Worm (Caenorhabditis elegans) whole organism, L2 larva: ENCODE data around the gene R102.4.

Experiments used
- C34F6.9 ChIP-seq: fragments of 150-350 bp; optimal IDR thresholded peaks from 2 replicates; lab custom pipeline; 2014; ENCODE audit warnings: missing biosample characterization, missing genetic modification characterization
- F13H6.1 ChIP-seq: sonication (generic microtip); optimal IDR thresholded peaks from 2 replicates; lab custom pipeline; 2016; ENCODE audit warnings: missing genetic modification characterization, missing compliant biosample characterization
- R02D3.7 ChIP-seq: fragments of 150-350 bp; optimal IDR thresholded peaks from 2 replicates; lab custom pipeline; 2014; ENCODE audit warnings: missing biosample characterization, missing genetic modification characterization
- Y55F3AM.14 ChIP-seq: fragments of 200-800 bp; sonication (Bioruptor generic); optimal IDR thresholded peaks from 2 replicates; lab custom pipeline; 2018; ENCODE audit warnings: mild to moderate bottlenecking, missing genetic modification characterization, missing compliant biosample characterization
- ZK546.5 ChIP-seq: sonication (generic microtip); optimal IDR thresholded peaks from 2 replicates; lab custom pipeline; 2017; ENCODE audit warnings: missing biosample characterization, missing genetic modification characterization
- alr-1 ChIP-seq: fragments of 150-350 bp; optimal IDR thresholded peaks from 2 replicates; lab custom pipeline; 2014; ENCODE audit warnings: missing biosample characterization, missing genetic modification characterization
- aly-2 ChIP-seq: fragments of 150-350 bp; optimal IDR thresholded peaks from 2 replicates; lab custom pipeline; 2014; ENCODE audit warnings: missing biosample characterization, missing genetic modification characterization
- ceh-16 ChIP-seq: fragments of 150-350 bp; optimal IDR thresholded peaks from 2 replicates; lab custom pipeline; 2014; ENCODE audit warnings: missing biosample characterization, missing genetic modification characterization
- ceh-82 ChIP-seq: fragments of 150-350 bp; optimal IDR thresholded peaks from 2 replicates; lab custom pipeline; 2014; ENCODE audit warnings: missing biosample characterization, missing genetic modification characterization
- crh-2 ChIP-seq: sonication (generic microtip); optimal IDR thresholded peaks from 2 replicates; lab custom pipeline; 2017; ENCODE audit warnings: missing biosample characterization, missing genetic modification characterization
- dmd-4 ChIP-seq: sonication (generic microtip); optimal IDR thresholded peaks from 2 replicates; lab custom pipeline; 2017; ENCODE audit warnings: missing biosample characterization, missing genetic modification characterization
- egl-27 ChIP-seq: sonication (generic microtip); optimal IDR thresholded peaks from 3 replicates; lab custom pipeline; 2017; ENCODE audit warnings: missing biosample characterization, missing genetic modification reagents, missing genetic modification characterization
- elt-3 ChIP-seq: sonication (generic microtip); optimal IDR thresholded peaks from 2 replicates; lab custom pipeline; 2017; ENCODE audit warnings: missing biosample characterization, missing genetic modification characterization
- fos-1 ChIP-seq: fragments of 150-350 bp; optimal IDR thresholded peaks from 2 replicates; lab custom pipeline; 2014; ENCODE audit warnings: missing biosample characterization, missing genetic modification characterization
- gmeb-1 ChIP-seq: fragments of 150-350 bp; optimal IDR thresholded peaks from 2 replicates; lab custom pipeline; 2014; ENCODE audit warnings: missing biosample characterization, missing genetic modification characterization
- lin-11 ChIP-seq: fragments of 150-350 bp; sonication (generic microtip); optimal IDR thresholded peaks from 2 replicates; lab custom pipeline; 2014; ENCODE audit warnings: missing biosample characterization, missing genetic modification characterization, inconsistent platforms, mixed read lengths
- lin-39 ChIP-seq: fragments of 150-350 bp; optimal IDR thresholded peaks from 2 replicates; lab custom pipeline; 2014; ENCODE audit warnings: missing biosample characterization, missing genetic modification reagents, missing genetic modification characterization
- lsy-2 ChIP-seq, 2 experiments: fragments of 150-350 bp in 1 of 2; sonication (generic microtip) in 1 of 2; optimal IDR thresholded peaks; 2 replicates each; lab custom pipeline; 2014 to 2017; ENCODE audit warnings: missing biosample characterization in 2 of 2, missing genetic modification characterization in 2 of 2
- mbf-1 ChIP-seq: sonication (generic microtip); optimal IDR thresholded peaks from 2 replicates; lab custom pipeline; 2017; ENCODE audit warnings: missing biosample characterization, missing genetic modification characterization
- mdl-1 ChIP-seq, 2 experiments: fragments of 150-350 bp in 1 of 2; sonication (generic microtip) in 1 of 2; optimal IDR thresholded peaks; 2 replicates each; lab custom pipeline; 2017; ENCODE audit warnings: missing biosample characterization in 2 of 2, missing genetic modification characterization in 2 of 2
- nhr-10 ChIP-seq: sonication (generic microtip); optimal IDR thresholded peaks from 2 replicates; lab custom pipeline; 2017; ENCODE audit warnings: missing biosample characterization, missing genetic modification characterization
- nhr-11 ChIP-seq: fragments of 150-350 bp; optimal IDR thresholded peaks from 2 replicates; lab custom pipeline; 2014; ENCODE audit warnings: missing biosample characterization, missing genetic modification characterization
- nhr-129 ChIP-seq: fragments of 150-350 bp; optimal IDR thresholded peaks from 2 replicates; lab custom pipeline; 2014; ENCODE audit warnings: missing biosample characterization, missing genetic modification characterization
- nhr-21 ChIP-seq: fragments of 150-350 bp; optimal IDR thresholded peaks from 2 replicates; lab custom pipeline; 2014; ENCODE audit warnings: missing biosample characterization, missing genetic modification characterization
- nhr-23 ChIP-seq: fragments of 150-350 bp; optimal IDR thresholded peaks from 2 replicates; lab custom pipeline; 2014; ENCODE audit warnings: missing biosample characterization, missing genetic modification reagents, missing genetic modification characterization
- nhr-237 ChIP-seq: fragments of 150-350 bp; optimal IDR thresholded peaks from 2 replicates; lab custom pipeline; 2014; ENCODE audit warnings: missing biosample characterization, missing genetic modification characterization
- nhr-25 ChIP-seq: fragments of 150-350 bp; sonication (generic microtip); optimal IDR thresholded peaks from 3 replicates; lab custom pipeline; 2014; ENCODE audit warnings: missing biosample characterization, missing genetic modification characterization
- nhr-6 ChIP-seq: fragments of 150-350 bp; optimal IDR thresholded peaks from 2 replicates; lab custom pipeline; 2014; ENCODE audit warnings: missing biosample characterization, missing genetic modification characterization
- nhr-77 ChIP-seq: fragments of 150-350 bp; optimal IDR thresholded peaks from 2 replicates; lab custom pipeline; 2014; ENCODE audit warnings: missing biosample characterization, missing genetic modification characterization
- sem-4 ChIP-seq: fragments of 150-350 bp; optimal IDR thresholded peaks from 2 replicates; lab custom pipeline; 2014; ENCODE audit warnings: missing biosample characterization, missing genetic modification reagents, missing genetic modification characterization
- sma-3 ChIP-seq: sonication (generic microtip); optimal IDR thresholded peaks from 2 replicates; lab custom pipeline; 2016; ENCODE audit warnings: missing genetic modification reagents, missing genetic modification characterization, missing compliant biosample characterization
- sma-9 ChIP-seq, 2 experiments: fragments of 150-350 bp in 1 of 2; sonication (generic microtip) in 1 of 2; optimal IDR thresholded peaks; 2 replicates each; lab custom pipeline; 2014 to 2016; ENCODE audit warnings: missing genetic modification characterization in 2 of 2, mild to moderate bottlenecking in 1 of 2, missing biosample characterization in 1 of 2, missing compliant biosample characterization in 1 of 2, missing genetic modification reagents in 1 of 2, moderate library complexity in 1 of 2
- unc-39 ChIP-seq: fragments of 150-350 bp; optimal IDR thresholded peaks from 2 replicates; lab custom pipeline; 2014; ENCODE audit warnings: missing biosample characterization, missing genetic modification characterization
- unc-55 ChIP-seq: fragments of 150-350 bp; sonication (generic microtip); optimal IDR thresholded peaks from 3 replicates; lab custom pipeline; 2014; ENCODE audit warnings: missing biosample characterization, missing genetic modification reagents, missing genetic modification characterization
- unc-62 ChIP-seq: fragments of 150-350 bp; optimal IDR thresholded peaks from 2 replicates; lab custom pipeline; 2014; ENCODE audit warnings: missing biosample characterization, missing genetic modification reagents, missing genetic modification characterization
- zag-1 ChIP-seq: fragments of 150-350 bp; optimal IDR thresholded peaks from 2 replicates; lab custom pipeline; 2014; ENCODE audit warnings: missing biosample characterization, missing genetic modification characterization

The R102.4 gene

ce11 chrIV:10714594-10714993 is 19.5 kb upstream of the R102.4 start:
- TF ChIP-seq fos-1 (peak; percentile 43), C34F6.9 (tag; lab: Kevin White, UChicago) (peak; percentile 13), nhr-129 (peak; percentile 60), alr-1 (tag; lab: Kevin White, UChicago) (no peak), gmeb-1 (tag; lab: Kevin White, UChicago) (peak; percentile 21), nhr-25 (tag; lab: Kevin White, UChicago) (peak; percentile 6), egl-27 (peak; percentile 21), mbf-1 (tag; lab: Kevin White, UChicago) (no peak), lin-11 (no peak), sma-3 (GFP tag; lab: Kevin White, UChicago) (peak; percentile 8), sma-9 (GFP tag; optimal IDR thresholded peaks at IDR 0.05; lab: Kevin White, UChicago) (peak; percentile 46), sma-9 (tag; optimal IDR thresholded peaks at IDR 0.05; lab: Kevin White, UChicago) (no peak), R02D3.7 (no peak)

ce11 chrIV:10711729-10712128 is 16.6 kb upstream of the R102.4 start, which contains the start of gene glb-21:
glb-21 (minus strand) TSS chrIV:10711794.
- no peak for TF ChIP-seq zag-1 (tag; lab: Kevin White, UChicago)
- TF ChIP-seq gmeb-1 (tag; lab: Kevin White, UChicago) = no peak
- TF ChIP-seq nhr-21 = no peak
- no peak for TF ChIP-seq nhr-77 (tag; lab: Kevin White, UChicago)
- no peak for TF ChIP-seq mdl-1 (tag; optimal IDR thresholded peaks at IDR 0.05; lab: Kevin White, UChicago)
- TF ChIP-seq fos-1 = no peak
- TF ChIP-seq C34F6.9 (tag; lab: Kevin White, UChicago) = no peak
- no peak for TF ChIP-seq ceh-82 (tag; lab: Kevin White, UChicago)
- no peak for TF ChIP-seq R02D3.7
- TF ChIP-seq alr-1 (tag; lab: Kevin White, UChicago) = no peak
- no peak for TF ChIP-seq unc-62
- TF ChIP-seq ZK546.5 (tag; lab: Kevin White, UChicago) = no peak
- no peak for TF ChIP-seq ceh-16
- TF ChIP-seq crh-2 (tag; lab: Kevin White, UChicago) = no peak
- TF ChIP-seq aly-2 (tag; lab: Kevin White, UChicago) = no peak
- TF ChIP-seq nhr-237 = no peak
- no peak for TF ChIP-seq unc-39 (tag; lab: Kevin White, UChicago)
- TF ChIP-seq sma-3 (GFP tag; lab: Kevin White, UChicago) = no peak

ce11 chrIV:10706090-10706489 is 11.0 kb upstream of the R102.4 start, which contains the start of gene R102.6:
R102.6 (minus strand) TSS chrIV:10706190.
- TF ChIP-seq nhr-21 = no peak
- TF ChIP-seq nhr-10 (tag; lab: Kevin White, UChicago) = no peak
- TF ChIP-seq lin-39 (tag; lab: Kevin White, UChicago) = no peak
- no peak for TF ChIP-seq zag-1 (tag; lab: Kevin White, UChicago)
- no peak for TF ChIP-seq lsy-2 (tag; optimal IDR thresholded peaks at IDR 0.05; lab: Kevin White, UChicago)
- TF ChIP-seq sma-3 (GFP tag; lab: Kevin White, UChicago) = no peak
- no peak for TF ChIP-seq crh-2 (tag; lab: Kevin White, UChicago)
- TF ChIP-seq gmeb-1 (tag; lab: Kevin White, UChicago) = no peak
- TF ChIP-seq elt-3 = no peak
- TF ChIP-seq nhr-23 (tag; lab: Kevin White, UChicago) = no peak
- TF ChIP-seq C34F6.9 (tag; lab: Kevin White, UChicago) = no peak
- TF ChIP-seq nhr-25 (tag; lab: Kevin White, UChicago) = no peak
- TF ChIP-seq lin-11 = no peak
- no peak for TF ChIP-seq mbf-1 (tag; lab: Kevin White, UChicago)
- no peak for TF ChIP-seq fos-1
- no peak for TF ChIP-seq alr-1 (tag; lab: Kevin White, UChicago)
- TF ChIP-seq, all 48 proteins: peak for 0

ce11 chrIV:10705176-10705575 is 10.1 kb upstream of the R102.4 start, which contains the start of gene R102.10:
R102.10 (plus strand) TSS chrIV:10705476.
- TF ChIP-seq nhr-6 (tag; lab: Kevin White, UChicago) (no peak), unc-55 (GFP tag; lab: Kevin White, UChicago) (no peak), gmeb-1 (tag; lab: Kevin White, UChicago) (no peak), nhr-21 (no peak), fos-1 (no peak), lin-11 (no peak), nhr-10 (tag; lab: Kevin White, UChicago) (no peak), nhr-11 (tag; lab: Kevin White, UChicago) (no peak), elt-3 (no peak), nhr-77 (tag; lab: Kevin White, UChicago) (no peak), sem-4 (tag; lab: Kevin White, UChicago) (no peak), unc-62 (no peak), Y55F3AM.14 (GFP tag; lab: Kevin White, UChicago) (no peak), dmd-4 (no peak), ceh-82 (tag; lab: Kevin White, UChicago) (no peak), F13H6.1 (tag; lab: Kevin White, UChicago) (no peak), ceh-16 (no peak), nhr-129 (no peak), aly-2 (tag; lab: Kevin White, UChicago) (no peak)
